Fruit fly (Drosophila melanogaster): ENCODE measurements around the gene IleRS-m.

- TF ChIP-seq CG1620 (GFP tag; optimal IDR thresholded peaks at IDR 0.05) (no peak), CG33017 (tag; optimal IDR thresholded peaks at IDR 0.05) (no peak), CG7045 (GFP tag; optimal IDR thresholded peaks at IDR 0.05) (no peak), kay (GFP tag; ENCODE audit: borderline replicate concordance) (no peak), CG7101 (tag; optimal IDR thresholded peaks at IDR 0.05) (no peak), CG5204 (GFP tag; optimal IDR thresholded peaks at IDR 0.05) (no peak), ovo (GFP tag; optimal IDR thresholded peaks at IDR 0.05) (no peak), tj (GFP tag; optimal IDR thresholded peaks at IDR 0.05) (no peak), pad (GFP tag; optimal IDR thresholded peaks at IDR 0.05) (no peak), CG11617 (GFP tag; optimal IDR thresholded peaks at IDR 0.05) (no peak), bab1 (GFP tag; optimal IDR thresholded peaks at IDR 0.05) (no peak), Crg-1 (GFP tag; optimal IDR thresholded peaks at IDR 0.05) (no peak), cic (GFP tag; optimal IDR thresholded peaks at IDR 0.05) (no peak), CG12768 (GFP tag; optimal IDR thresholded peaks at IDR 0.05) (no peak)
Observed at dm6 chr3L:16053026-16053556, 47.0 kb upstream of the IleRS-m start.
